Worm (Caenorhabditis elegans) whole organism, late embryonic: Measurements from ENCODE around the gene C55A6.3.
A peak's percentile ranks its signal among the peaks of the same experiment; 100 is the strongest.

Source experiments
- C08G9.2 ChIP-seq: sonication (generic microtip); optimal IDR thresholded peaks from 2 replicates; lab custom pipeline; 2016; ENCODE audit warnings: mild to moderate bottlenecking, missing genetic modification characterization, moderate library complexity, missing compliant biosample characterization
- F13H6.1 ChIP-seq: sonication (generic microtip); optimal IDR thresholded peaks from 2 replicates; lab custom pipeline; 2016; ENCODE audit warnings: missing genetic modification characterization, missing compliant biosample characterization
- K09A11.1 ChIP-seq: sonication (generic microtip); optimal IDR thresholded peaks from 2 replicates; lab custom pipeline; 2017; ENCODE audit warnings: antibody characterized with exemption, mild to moderate bottlenecking, missing genetic modification characterization, missing compliant biosample characterization; ENCODE audit not compliant: insufficient read depth
- Y22D7AL.16 ChIP-seq: sonication (generic microtip); optimal IDR thresholded peaks from 2 replicates; lab custom pipeline; 2016; ENCODE audit warnings: missing genetic modification characterization, missing compliant biosample characterization
- ahr-1 ChIP-seq: sonication (generic microtip); optimal IDR thresholded peaks from 2 replicates; lab custom pipeline; 2016; ENCODE audit warnings: missing genetic modification characterization, missing compliant biosample characterization
- ama-1 ChIP-seq: fragments of 150-350 bp; optimal IDR thresholded peaks from 2 replicates; lab custom pipeline; 2014
- ceh-14 ChIP-seq: sonication (generic microtip); optimal IDR thresholded peaks from 2 replicates; lab custom pipeline; 2016; ENCODE audit warnings: missing genotype, missing genetic modification characterization, missing compliant biosample characterization
- ceh-18 ChIP-seq: sonication (generic microtip); optimal IDR thresholded peaks from 2 replicates; lab custom pipeline; 2016; ENCODE audit warnings: missing genetic modification characterization, missing compliant biosample characterization
- ceh-19 ChIP-seq: fragments of 200-800 bp; sonication (Bioruptor generic); optimal IDR thresholded peaks from 2 replicates; lab custom pipeline; 2018; ENCODE audit warnings: mild to moderate bottlenecking, missing genetic modification characterization, missing compliant biosample characterization
- ceh-2 ChIP-seq: sonication (generic microtip); optimal IDR thresholded peaks from 2 replicates; lab custom pipeline; 2016; ENCODE audit warnings: missing genotype, missing genetic modification characterization, missing compliant biosample characterization
- ceh-30 ChIP-seq: fragments of 150-350 bp; optimal IDR thresholded peaks from 2 replicates; lab custom pipeline; 2014; ENCODE audit warnings: missing biosample characterization, missing genetic modification characterization
- ceh-31 ChIP-seq: sonication (generic microtip); optimal IDR thresholded peaks from 2 replicates; lab custom pipeline; 2016; ENCODE audit warnings: missing genetic modification characterization, missing compliant biosample characterization
- ceh-34 ChIP-seq: sonication (generic microtip); optimal IDR thresholded peaks from 2 replicates; lab custom pipeline; 2016; ENCODE audit warnings: mild to moderate bottlenecking, missing genetic modification characterization, missing compliant biosample characterization
- ceh-48 ChIP-seq: sonication (generic microtip); optimal IDR thresholded peaks from 2 replicates; lab custom pipeline; 2016; ENCODE audit warnings: missing genetic modification characterization, inconsistent platforms, missing compliant biosample characterization
- ceh-6 ChIP-seq: fragments of 200-800 bp; sonication (Bioruptor generic); optimal IDR thresholded peaks from 2 replicates; lab custom pipeline; 2018; ENCODE audit warnings: mild to moderate bottlenecking, missing genetic modification characterization, missing compliant biosample characterization
- dmd-4 ChIP-seq: sonication (generic microtip); optimal IDR thresholded peaks from 2 replicates; lab custom pipeline; 2016; ENCODE audit warnings: borderline replicate concordance, missing genetic modification characterization, missing compliant biosample characterization
- elt-2 ChIP-seq: sonication (generic microtip); optimal IDR thresholded peaks from 2 replicates; lab custom pipeline; 2016; ENCODE audit warnings: missing genetic modification reagents, missing genetic modification characterization, missing compliant biosample characterization
- elt-4 ChIP-seq: sonication (generic microtip); optimal IDR thresholded peaks from 2 replicates; lab custom pipeline; 2016; ENCODE audit warnings: missing genetic modification characterization, missing compliant biosample characterization
- ets-4 ChIP-seq: sonication (generic microtip); optimal IDR thresholded peaks from 2 replicates; lab custom pipeline; 2016; ENCODE audit warnings: missing genetic modification characterization, missing compliant biosample characterization
- fax-1 ChIP-seq: sonication (generic microtip); optimal IDR thresholded peaks from 2 replicates; lab custom pipeline; 2016; ENCODE audit warnings: missing genotype, missing genetic modification characterization, missing compliant biosample characterization
- gmeb-2 ChIP-seq: sonication (generic microtip); optimal IDR thresholded peaks from 2 replicates; lab custom pipeline; 2016; ENCODE audit warnings: missing genetic modification characterization, inconsistent platforms, missing compliant biosample characterization
- hlh-30 ChIP-seq: sonication (generic microtip); optimal IDR thresholded peaks from 2 replicates; lab custom pipeline; 2017; ENCODE audit warnings: antibody characterized with exemption, missing genetic modification characterization, missing compliant biosample characterization; ENCODE audit not compliant: insufficient read depth
- hlh-6 ChIP-seq: sonication (generic microtip); optimal IDR thresholded peaks from 2 replicates; lab custom pipeline; 2016; ENCODE audit warnings: missing genotype, missing genetic modification characterization, missing compliant biosample characterization
- hlh-8 ChIP-seq: sonication (generic microtip); optimal IDR thresholded peaks from 2 replicates; lab custom pipeline; 2016; ENCODE audit warnings: missing genotype, missing genetic modification characterization, missing compliant biosample characterization
- lim-6 ChIP-seq: sonication (generic microtip); optimal IDR thresholded peaks from 2 replicates; lab custom pipeline; 2016; ENCODE audit warnings: missing genetic modification characterization, missing compliant biosample characterization
- madf-2 ChIP-seq: sonication (generic microtip); optimal IDR thresholded peaks from 2 replicates; lab custom pipeline; 2017; ENCODE audit warnings: missing genetic modification characterization, missing compliant biosample characterization
- mec-3 ChIP-seq: sonication (generic microtip); optimal IDR thresholded peaks from 2 replicates; lab custom pipeline; 2016; ENCODE audit warnings: borderline replicate concordance, missing genetic modification characterization, missing compliant biosample characterization
- nfya-1 ChIP-seq: sonication (generic microtip); optimal IDR thresholded peaks from 2 replicates; lab custom pipeline; 2017; ENCODE audit warnings: missing genetic modification characterization, mild to moderate bottlenecking, missing compliant biosample characterization, antibody characterized with exemption, moderate library complexity
- nhr-232 ChIP-seq: sonication (generic microtip); optimal IDR thresholded peaks from 2 replicates; lab custom pipeline; 2016; ENCODE audit warnings: missing genetic modification characterization, missing compliant biosample characterization
- pat-9 ChIP-seq: fragments of 200-800 bp; sonication (Bioruptor generic); optimal IDR thresholded peaks from 2 replicates; lab custom pipeline; 2018; ENCODE audit warnings: mild to moderate bottlenecking, missing genetic modification characterization, moderate library complexity, missing compliant biosample characterization
- pha-4 ChIP-seq: fragments of 150-350 bp; optimal IDR thresholded peaks from 2 replicates; lab custom pipeline; 2018; ENCODE audit warnings: missing biosample characterization, missing genetic modification reagents, missing genetic modification characterization
- ref-2 ChIP-seq: sonication (generic microtip); optimal IDR thresholded peaks from 2 replicates; lab custom pipeline; 2016; ENCODE audit warnings: missing genetic modification characterization, missing compliant biosample characterization
- rnt-1 ChIP-seq: sonication (generic microtip); optimal IDR thresholded peaks from 2 replicates; lab custom pipeline; 2016; ENCODE audit warnings: missing genetic modification characterization, missing compliant biosample characterization
- sdc-2 ChIP-seq: sonication (generic microtip); optimal IDR thresholded peaks from 2 replicates; lab custom pipeline; 2016; ENCODE audit warnings: missing genotype, missing genetic modification characterization, missing compliant biosample characterization
- syd-9 ChIP-seq: sonication (generic microtip); optimal IDR thresholded peaks from 2 replicates; lab custom pipeline; 2016; ENCODE audit warnings: mild to moderate bottlenecking, missing genetic modification characterization, moderate library complexity, missing compliant biosample characterization
- tbx-2 ChIP-seq: sonication (generic microtip); optimal IDR thresholded peaks from 2 replicates; lab custom pipeline; 2016; ENCODE audit warnings: missing genetic modification characterization, missing compliant biosample characterization
- tbx-7 ChIP-seq: sonication (generic microtip); optimal IDR thresholded peaks from 2 replicates; lab custom pipeline; 2016; ENCODE audit warnings: missing genotype, missing genetic modification characterization, missing compliant biosample characterization
- ttx-3 ChIP-seq: sonication (generic microtip); optimal IDR thresholded peaks from 2 replicates; lab custom pipeline; 2016; ENCODE audit warnings: missing genetic modification reagents, missing genetic modification characterization, missing compliant biosample characterization
- unc-42 ChIP-seq: sonication (generic microtip); optimal IDR thresholded peaks from 2 replicates; lab custom pipeline; 2016; ENCODE audit warnings: missing genotype, missing genetic modification characterization, missing compliant biosample characterization
- unc-55 ChIP-seq: sonication (generic microtip); optimal IDR thresholded peaks from 2 replicates; lab custom pipeline; 2017; ENCODE audit warnings: missing biosample characterization, missing genetic modification reagents, missing genetic modification characterization
- zip-5 ChIP-seq: sonication (generic microtip); optimal IDR thresholded peaks from 2 replicates; lab custom pipeline; 2016; ENCODE audit warnings: missing genetic modification characterization, missing compliant biosample characterization
- ztf-16 ChIP-seq: sonication (generic microtip); optimal IDR thresholded peaks from 2 replicates; lab custom pipeline; 2017; ENCODE audit warnings: missing genetic modification characterization, missing compliant biosample characterization

The C55A6.3 gene

ce11 chrV:11508773-11509172, 4.6 kb downstream of the C55A6.3 start, which contains the start of gene ttll-5:
Gene ttll-5, plus strand, starts transcription at chrV:11509060.
- TF ChIP-seq ref-2 = no peak
- TF ChIP-seq ztf-16 (tag; lab: Kevin White, UChicago) = no peak
- no peak for TF ChIP-seq nhr-232 (tag; lab: Kevin White, UChicago)
- no peak for TF ChIP-seq ahr-1 (tag; lab: Kevin White, UChicago)
- no peak for TF ChIP-seq unc-55
- TF ChIP-seq gmeb-2 (tag; lab: Kevin White, UChicago) = no peak
- no peak for TF ChIP-seq syd-9 (tag; lab: Kevin White, UChicago)
- TF ChIP-seq mec-3 (tag; lab: Kevin White, UChicago) = no peak
- TF ChIP-seq ttx-3 = no peak
- TF ChIP-seq hlh-30 (tag; lab: Kevin White, UChicago) = no peak
- no peak for TF ChIP-seq K09A11.1 (tag; lab: Kevin White, UChicago)
- no peak for TF ChIP-seq ceh-34
- TF ChIP-seq Y22D7AL.16 = no peak
- TF ChIP-seq ceh-30 = no peak
- no peak for TF ChIP-seq pat-9 (tag; lab: Kevin White, UChicago)
- TF ChIP-seq madf-2 = no peak
- no peak for TF ChIP-seq elt-4 (tag; lab: Kevin White, UChicago)
- no peak for TF ChIP-seq zip-5 (tag; lab: Kevin White, UChicago)
- TF ChIP-seq ama-1 = no peak
- TF ChIP-seq, all 69 proteins: peak for 0

- TF ChIP-seq ceh-18 (tag; lab: Kevin White, UChicago) = peak; percentile 51
- TF ChIP-seq pha-4 (tag; lab: Kevin White, UChicago) = no peak
These were observed 7.0 kb downstream of the C55A6.3 start for ce11 chrV:11506347-11506746.

- peak; percentile 71 for TF ChIP-seq rnt-1 (tag; lab: Kevin White, UChicago)
- TF ChIP-seq ets-4 (tag; lab: Kevin White, UChicago) = peak; percentile 65
- peak; percentile 15 for TF ChIP-seq dmd-4 (tag; lab: Kevin White, UChicago)
- TF ChIP-seq sdc-2 (tag; lab: Kevin White, UChicago) = peak; percentile 30
- peak; percentile 53 for TF ChIP-seq ceh-34
- peak; percentile 93 for TF ChIP-seq tbx-2
- TF ChIP-seq ceh-19 = peak; percentile 19
- TF ChIP-seq syd-9 (tag; lab: Kevin White, UChicago) = peak; percentile 36
- peak; percentile 82 for TF ChIP-seq lim-6 (tag; lab: Kevin White, UChicago)
- TF ChIP-seq ztf-16 (tag; lab: Kevin White, UChicago) = peak; percentile 11
- TF ChIP-seq hlh-6 (tag; lab: Kevin White, UChicago) = peak; percentile 15
- TF ChIP-seq elt-2 = peak; percentile 36
- peak; percentile 70 for TF ChIP-seq F13H6.1 (tag; lab: Kevin White, UChicago)
- peak; percentile 62 for TF ChIP-seq tbx-7
- TF ChIP-seq unc-42 (tag; lab: Kevin White, UChicago) = peak; percentile 83
- peak; percentile 96 for TF ChIP-seq ceh-31 (tag; lab: Kevin White, UChicago)
- TF ChIP-seq ceh-6 = peak; percentile 14
- TF ChIP-seq C08G9.2 (tag; lab: Kevin White, UChicago) = peak; percentile 75
- peak; percentile 50 for TF ChIP-seq fax-1 (tag; lab: Kevin White, UChicago)
- TF ChIP-seq zip-5 (tag; lab: Kevin White, UChicago) = peak; percentile 43
- TF ChIP-seq nfya-1 (tag; lab: Kevin White, UChicago) = peak; percentile 73
- peak; percentile 35 for TF ChIP-seq ceh-18 (tag; lab: Kevin White, UChicago)
- TF ChIP-seq hlh-8 (tag; lab: Kevin White, UChicago) = peak; percentile 32
- TF ChIP-seq ceh-14 = peak; percentile 92
- peak; percentile 10 for TF ChIP-seq ceh-48 (tag; lab: Kevin White, UChicago)
- TF ChIP-seq ttx-3 = peak; percentile 17
- peak; percentile 88 for TF ChIP-seq ref-2
- peak; percentile 80 for TF ChIP-seq ceh-2 (tag; lab: Kevin White, UChicago)
These were observed 8.4 kb downstream of the C55A6.3 start, which contains the start of the genes C55A6.1 and C55A6.10 for ce11 chrV:11504853-11505397. Gene C55A6.1, minus strand, starts transcription at chrV:11504968. Gene C55A6.10, plus strand, starts transcription at chrV:11505347.
